Fruit fly (Drosophila melanogaster) whole organism: Measurements from ENCODE around the gene hid.
A peak's percentile ranks its signal among the peaks of the same experiment; 100 is the strongest.

ENCODE experiments used
- CG8478 ChIP-seq: fragments of >200 bp; optimal IDR thresholded peaks from 2 replicates; lab custom pipeline; 2018; ENCODE audit warnings: inconsistent platforms
- Dll ChIP-seq: fragments of >200 bp; optimal IDR thresholded peaks from 2 replicates; lab custom pipeline; 2017
- EcR ChIP-seq, 2 experiments: fragments of >200 bp; optimal IDR thresholded peaks; 2 replicates each; lab custom pipeline; 2017; ENCODE audit warnings: missing biosample characterization in 2 of 2, missing genetic modification characterization in 2 of 2, missing genetic modification reagents in 2 of 2
- pan ChIP-seq: fragments of >200 bp; optimal IDR thresholded peaks from 2 replicates; lab custom pipeline; 2017
- psq ChIP-seq: fragments of >200 bp; optimal IDR thresholded peaks from 2 replicates; lab custom pipeline; 2017
- usp ChIP-seq: fragments of >200 bp; optimal IDR thresholded peaks from 2 replicates; lab custom pipeline; 2017; ENCODE audit warnings: missing biosample characterization, missing genetic modification characterization, mixed read lengths

hid gene

DNA sequence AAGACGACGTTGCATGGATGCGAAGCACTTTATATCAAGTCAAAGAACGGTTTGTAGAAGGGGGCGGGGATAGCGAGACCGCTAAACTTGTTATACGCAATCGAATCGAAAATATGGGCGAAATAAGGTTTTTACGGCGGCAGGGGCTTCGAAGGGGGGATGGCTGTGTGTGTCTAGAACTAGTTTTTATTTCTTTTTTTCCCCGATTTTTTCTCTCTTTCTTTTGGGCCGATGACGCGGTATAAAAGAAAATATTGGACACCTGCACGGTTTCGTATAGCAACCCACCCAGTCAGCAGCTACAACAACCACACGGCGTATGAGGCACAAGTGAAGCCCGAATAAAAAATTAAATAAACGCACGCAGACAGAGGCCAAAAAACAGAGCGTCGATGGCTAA, 18.9 kb upstream of the hid start:
- TF ChIP-seq Dll (lab: Kevin White, UChicago): no peak
- TF ChIP-seq psq: no peak
- TF ChIP-seq usp (GFP tag; lab: Kevin White, UChicago): no peak
- no peak for TF ChIP-seq CG8478 (lab: Kevin White, UChicago)
- TF ChIP-seq EcR (GFP tag; optimal IDR thresholded peaks at IDR 0.05; lab: Kevin White, UChicago): no peak
- TF ChIP-seq pan (lab: Kevin White, UChicago): no peak

DNA sequence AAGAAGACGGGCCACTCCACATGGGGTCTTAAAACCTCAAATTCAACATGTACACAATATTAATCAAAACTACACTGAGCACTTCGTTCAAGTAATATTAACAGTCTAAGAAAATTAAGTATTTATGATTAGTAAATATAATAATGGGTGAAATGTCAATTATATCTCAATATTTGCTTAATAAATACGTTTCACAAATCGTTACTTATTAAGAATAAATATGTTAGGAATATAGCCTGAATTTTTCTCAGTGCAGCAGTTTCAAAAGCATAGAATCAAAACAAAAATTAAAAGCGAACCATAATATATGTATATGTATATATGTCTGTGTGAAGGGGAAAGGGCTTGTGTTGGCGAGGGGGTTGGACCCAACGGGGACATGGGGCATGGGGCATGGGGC, 18.5 kb upstream of the hid start:
- TF ChIP-seq CG8478 (lab: Kevin White, UChicago) (no peak), pan (lab: Kevin White, UChicago) (no peak), EcR (GFP tag; optimal IDR thresholded peaks at IDR 0.05; lab: Kevin White, UChicago) (no peak), psq (no peak), Dll (lab: Kevin White, UChicago) (no peak), usp (GFP tag; lab: Kevin White, UChicago) (no peak)

DNA sequence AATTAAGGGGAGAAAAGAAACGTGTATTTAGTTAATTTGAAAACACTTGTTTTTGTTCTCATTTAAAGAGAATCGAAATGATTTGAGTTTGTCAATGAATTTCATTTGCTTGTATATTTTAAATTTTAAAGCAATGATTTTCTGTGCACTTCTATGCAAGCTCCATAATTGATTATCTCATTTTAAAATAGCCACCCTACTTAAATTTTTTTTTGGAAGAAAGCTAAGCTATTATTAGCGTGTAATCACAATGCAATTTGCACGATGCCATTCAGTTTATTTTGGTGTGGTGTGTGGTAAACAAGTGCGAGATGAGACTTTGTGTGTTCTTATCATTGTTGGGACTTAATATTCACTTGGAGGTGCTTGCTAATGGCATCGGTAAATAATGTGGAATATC, 15.8 kb upstream of the hid start, which contains the start of gene CG7320:
TSS of gene CG7320 (plus strand) at position 301 of the 400 bp plus-strand sequence.
- no peak for TF ChIP-seq EcR (GFP tag; optimal IDR thresholded peaks at IDR 0.05; lab: Kevin White, UChicago)
- TF ChIP-seq CG8478 (lab: Kevin White, UChicago): no peak
- no peak for TF ChIP-seq pan (lab: Kevin White, UChicago)
- no peak for TF ChIP-seq usp (GFP tag; lab: Kevin White, UChicago)
- TF ChIP-seq Dll (lab: Kevin White, UChicago): no peak
- no peak for TF ChIP-seq psq

DNA sequence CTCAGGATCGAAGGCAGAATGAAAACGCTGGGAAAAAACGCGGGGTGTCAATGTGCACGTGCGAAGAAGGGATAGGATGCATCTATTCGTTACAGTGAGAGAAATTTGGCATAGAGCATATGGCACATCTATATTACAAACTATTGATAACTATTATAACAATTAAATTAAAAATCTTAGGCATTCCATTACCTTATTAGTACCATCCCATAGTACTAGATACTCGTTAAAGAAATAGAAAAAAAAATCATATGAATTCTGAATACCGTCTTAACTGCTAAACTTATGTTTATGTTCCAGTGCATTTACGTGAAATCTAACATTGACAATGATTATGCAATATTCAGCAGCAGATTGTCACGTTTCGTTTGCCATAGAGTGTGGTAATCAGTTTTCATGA, 14.7 kb upstream of the hid start:
- no peak for TF ChIP-seq EcR (GFP tag; optimal IDR thresholded peaks at IDR 0.05; lab: Kevin White, UChicago)
- TF ChIP-seq pan (lab: Kevin White, UChicago): no peak
- TF ChIP-seq Dll (lab: Kevin White, UChicago): no peak

DNA sequence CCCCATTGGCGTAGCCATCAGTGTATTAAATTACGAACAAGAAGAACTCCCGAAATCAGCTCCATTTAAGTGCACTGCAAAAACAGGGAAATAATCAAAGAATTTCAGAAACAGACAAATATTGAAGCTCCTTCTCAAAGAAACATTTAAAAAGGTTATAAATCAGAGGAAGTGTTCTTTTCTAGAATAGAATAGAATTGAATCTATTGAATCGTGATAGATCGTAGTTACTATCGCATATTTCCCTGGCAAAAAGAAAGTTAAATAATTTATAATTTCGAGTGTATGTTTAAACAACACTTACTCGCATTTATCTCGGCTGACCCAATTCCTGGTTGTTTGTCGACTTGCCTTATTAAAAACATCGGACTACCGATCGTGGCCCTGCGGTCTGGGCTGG, 13.3 kb upstream of the hid start:
- TF ChIP-seq usp (GFP tag; lab: Kevin White, UChicago) (no peak), Dll (lab: Kevin White, UChicago) (no peak)

DNA sequence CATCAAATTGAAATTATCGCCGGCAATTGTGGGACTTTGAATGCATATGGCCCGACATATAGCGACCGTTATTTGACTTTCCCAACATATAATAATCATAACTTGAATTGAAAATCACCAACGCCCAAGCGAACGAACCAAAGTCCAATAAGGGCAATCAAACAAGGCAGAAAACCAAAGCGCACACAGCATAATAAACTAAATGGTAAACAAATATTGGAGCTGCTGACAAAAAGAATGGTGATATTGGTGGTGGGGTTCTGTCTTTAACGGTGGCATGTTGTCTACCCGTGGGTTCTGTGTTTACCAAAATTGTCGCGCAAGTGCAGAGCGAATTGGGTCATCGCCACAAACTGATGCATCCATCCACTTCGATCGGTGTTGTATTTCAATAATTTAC, 12.7 kb upstream of the hid start:
- TF ChIP-seq psq (no peak), CG8478 (lab: Kevin White, UChicago) (no peak), EcR (GFP tag; optimal IDR thresholded peaks at IDR 0.05; lab: Kevin White, UChicago) (no peak), usp (GFP tag; lab: Kevin White, UChicago) (no peak), pan (lab: Kevin White, UChicago) (no peak), Dll (lab: Kevin White, UChicago) (no peak)

DNA sequence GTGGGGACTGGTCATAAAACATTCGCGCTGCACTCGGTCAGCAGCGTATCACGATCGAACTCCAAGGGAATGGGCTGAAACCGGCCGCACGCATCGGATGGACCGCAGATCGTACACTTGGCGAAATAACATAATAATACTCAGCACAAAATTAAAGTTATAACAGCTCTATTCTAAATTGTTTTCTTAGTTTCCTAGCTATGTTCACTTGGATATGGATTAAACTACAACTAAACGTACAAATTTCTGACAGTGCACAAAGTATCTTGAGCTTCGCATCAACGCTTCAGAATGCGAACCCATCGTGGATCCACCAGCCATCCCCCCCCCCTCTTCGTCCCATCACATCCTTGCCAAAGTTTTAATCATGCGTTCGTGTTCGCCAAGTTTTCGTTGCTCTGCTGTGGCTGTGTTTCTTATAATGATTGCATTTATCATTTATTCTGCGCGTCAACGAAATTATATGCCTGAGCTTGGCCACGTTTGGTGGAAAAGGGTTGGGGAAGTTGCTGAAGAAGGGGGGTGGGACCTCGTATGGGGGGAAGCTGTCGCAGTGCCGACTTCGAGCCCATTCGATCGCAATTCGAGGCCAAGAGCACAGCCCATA, 9.7 kb upstream of the hid start:
- TF ChIP-seq EcR (GFP tag; optimal IDR thresholded peaks at IDR 0.05; lab: Kevin White, UChicago) (no peak), Dll (lab: Kevin White, UChicago) (peak; percentile 10), psq (no peak), pan (lab: Kevin White, UChicago) (no peak)

DNA sequence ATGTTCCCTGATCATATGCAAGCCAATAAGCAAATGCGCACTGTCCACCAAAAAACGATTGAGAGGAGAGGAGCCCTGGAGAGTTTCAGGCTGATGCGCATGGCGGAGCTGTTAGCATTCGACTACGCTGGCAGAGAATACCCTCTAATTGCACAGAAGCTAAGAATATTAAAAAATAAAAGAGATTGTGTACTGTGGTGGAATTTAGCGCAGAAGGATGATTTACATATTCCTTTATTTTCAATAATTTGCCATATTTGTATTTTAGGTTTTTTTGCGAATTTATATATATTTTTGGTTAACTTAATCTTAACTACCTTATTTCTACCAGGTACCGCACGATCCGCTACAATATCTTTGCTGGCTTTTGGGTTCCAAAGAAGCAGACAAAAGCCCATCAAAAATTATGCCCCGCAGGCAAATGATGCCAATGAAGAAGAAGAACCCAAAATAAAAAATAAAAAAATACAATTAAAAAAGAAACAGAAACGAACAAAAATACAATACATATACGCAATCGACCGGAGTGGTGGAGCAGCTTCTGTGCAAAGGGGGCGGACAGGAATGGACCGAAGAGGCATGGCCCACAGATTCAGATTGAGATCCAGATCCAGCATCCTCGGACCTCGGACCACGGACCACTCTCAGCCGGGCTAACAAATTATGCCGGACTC, 9.0 kb upstream of the hid start:
- TF ChIP-seq pan (lab: Kevin White, UChicago) (peak; percentile 73), CG8478 (lab: Kevin White, UChicago) (no peak)

DNA sequence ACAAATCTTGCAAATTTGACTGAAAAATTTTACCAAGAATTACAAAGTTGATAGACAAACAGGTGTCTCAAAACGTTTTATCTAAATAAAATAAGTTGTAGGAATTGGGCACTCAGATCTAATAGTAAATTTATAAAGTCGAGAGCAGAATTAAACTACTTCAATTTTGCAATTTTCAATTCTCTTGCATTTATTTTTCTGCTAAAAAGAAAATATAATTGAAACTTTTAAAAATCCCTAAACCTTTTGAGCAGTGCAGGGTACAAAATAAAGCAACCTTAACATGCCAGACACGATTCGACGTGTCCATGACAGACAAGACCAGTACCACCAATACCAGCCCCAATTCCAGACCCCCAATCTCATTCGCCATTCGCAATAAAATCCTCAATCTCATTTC, 8.2 kb upstream of the hid start:
- TF ChIP-seq Dll (lab: Kevin White, UChicago) (no peak), EcR (GFP tag; optimal IDR thresholded peaks at IDR 0.05; lab: Kevin White, UChicago) (no peak), psq (no peak), pan (lab: Kevin White, UChicago) (no peak)

DNA sequence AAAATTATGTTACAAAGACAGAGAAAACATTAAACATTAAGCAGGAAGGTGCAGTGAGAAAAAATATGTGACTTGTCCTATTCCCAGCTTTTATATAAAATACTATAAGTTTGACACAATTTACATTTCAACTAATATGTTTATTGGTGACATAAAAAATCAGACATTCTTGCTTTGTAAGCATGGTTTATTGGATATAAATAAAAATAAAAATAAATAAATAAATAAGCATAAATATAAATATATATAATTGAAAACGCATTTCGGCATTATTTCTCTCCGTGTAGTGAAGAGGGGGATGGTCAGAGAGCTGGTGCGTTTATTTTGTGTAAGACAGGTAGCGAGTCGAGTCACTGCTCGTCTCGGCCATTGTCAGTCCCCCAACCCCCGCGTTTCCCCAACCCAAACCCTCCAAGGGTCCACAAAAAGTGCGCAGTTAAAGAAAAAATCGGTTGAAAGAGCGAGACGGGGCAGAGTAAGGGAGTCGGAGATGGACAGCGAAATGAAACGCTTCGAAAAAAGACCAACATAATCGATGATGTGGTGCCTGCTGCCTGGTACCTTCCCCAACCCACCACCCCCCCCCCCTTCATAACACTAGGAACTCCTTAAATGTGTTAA, 7.5 kb upstream of the hid start:
- TF ChIP-seq EcR (GFP tag; optimal IDR thresholded peaks at IDR 0.05; lab: Kevin White, UChicago): no peak
- TF ChIP-seq usp (GFP tag; lab: Kevin White, UChicago): no peak
- no peak for TF ChIP-seq pan (lab: Kevin White, UChicago)
- peak; percentile 33 for TF ChIP-seq Dll (lab: Kevin White, UChicago)
- TF ChIP-seq psq: no peak
- no peak for TF ChIP-seq CG8478 (lab: Kevin White, UChicago)

DNA sequence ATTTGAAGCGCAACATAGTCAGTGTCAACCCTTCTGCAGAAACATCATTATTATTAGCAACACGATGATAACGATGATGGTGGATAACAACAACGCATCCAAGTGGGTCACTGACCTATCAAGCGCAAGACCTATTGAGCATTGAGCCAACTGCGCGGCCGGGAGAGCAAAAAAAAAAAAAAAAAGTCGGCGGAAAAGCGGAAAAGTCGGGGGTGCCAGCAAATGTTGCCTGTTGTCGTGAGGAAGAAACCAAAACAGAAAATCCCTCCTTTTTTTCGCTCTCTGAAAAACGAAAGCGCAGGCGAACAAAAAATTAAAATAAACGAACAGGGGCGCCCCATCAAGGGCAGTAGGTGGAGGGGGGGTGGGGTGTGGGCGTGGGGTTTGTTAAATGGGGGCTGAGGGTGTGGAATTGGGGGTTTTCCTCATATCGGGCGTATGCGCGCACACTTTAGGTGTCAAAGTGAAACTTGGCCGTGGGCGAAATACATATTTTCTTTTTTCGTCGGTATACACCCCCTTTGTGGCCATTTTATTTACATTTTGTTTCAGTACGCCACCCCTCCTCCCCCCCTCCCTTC, 6.2 kb upstream of the hid start:
- TF ChIP-seq usp (GFP tag; lab: Kevin White, UChicago) (no peak), EcR (GFP tag; optimal IDR thresholded peaks at IDR 0.05; lab: Kevin White, UChicago) (peak in 1 of 2 experiments; percentile 71)

DNA sequence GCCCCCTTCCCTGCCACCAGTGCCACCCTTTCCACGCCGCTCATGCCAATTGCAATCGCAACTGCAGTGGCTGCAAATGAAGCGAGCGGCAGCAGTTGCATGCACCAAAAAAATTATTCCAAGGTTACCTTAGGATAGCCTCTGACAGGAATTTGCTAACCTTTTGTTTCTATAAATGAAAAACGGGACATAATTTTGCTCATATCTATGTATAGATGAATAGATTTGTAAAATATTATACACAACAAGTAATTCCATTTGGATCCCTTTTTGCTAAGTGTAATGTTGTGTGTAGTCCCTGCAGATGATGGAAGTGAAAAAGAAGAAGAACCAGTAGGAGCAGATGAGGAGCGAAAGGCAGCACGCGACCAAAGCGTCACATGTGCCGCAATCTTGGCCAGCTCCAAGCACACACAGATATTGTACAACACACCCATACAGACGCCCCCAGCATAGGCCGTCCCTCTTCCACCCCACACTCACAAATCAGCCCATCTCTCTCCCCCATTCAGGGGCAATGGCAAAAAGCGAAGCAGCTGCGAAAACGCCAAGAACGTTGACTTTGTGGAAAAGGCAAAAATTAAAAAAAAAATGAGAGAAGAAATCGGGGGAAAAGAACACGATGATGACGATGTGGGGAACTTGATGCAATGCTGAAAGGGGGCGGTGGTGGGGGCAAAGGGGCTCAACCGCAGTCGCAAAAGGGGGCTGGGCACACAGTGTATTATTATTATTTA, 5.2 kb upstream of the hid start:
- TF ChIP-seq usp (GFP tag; lab: Kevin White, UChicago): no peak
- TF ChIP-seq EcR (GFP tag; optimal IDR thresholded peaks at IDR 0.05; lab: Kevin White, UChicago): peak; percentile 48 to 93
